Fruit fly (Drosophila melanogaster) whole organism, embryonic: ENCODE results near the gene dpr14.
A peak's percentile ranks its signal among the peaks of the same experiment; 100 is the strongest.

Source experiments
- Atf3 ChIP-seq: fragments of 200-800 bp; sonication (Bioruptor generic); optimal IDR thresholded peaks from 3 replicates; lab custom pipeline; 2016; ENCODE audit warnings: missing biosample characterization, missing genetic modification characterization
- Awh ChIP-seq: fragments of 200-800 bp; sonication (Bioruptor generic); IDR thresholded peaks from 2 replicates; pipeline ENCODE4, ENCODE4 v1.3.6; 2022; ENCODE audit warnings: missing biosample characterization, missing genetic modification characterization
- B-H2 ChIP-seq: fragments of 200-800 bp; sonication (Bioruptor generic); optimal IDR thresholded peaks from 2 replicates; lab custom pipeline; 2018; ENCODE audit warnings: missing biosample characterization, mild to moderate bottlenecking, missing genetic modification characterization
- CG10321 ChIP-seq: fragments of 200-800 bp; sonication (Bioruptor generic); IDR thresholded peaks from 2 replicates; pipeline ENCODE4 v1.3.6; 2022; ENCODE audit warnings: missing biosample characterization, missing genetic modification characterization
- CG10979 ChIP-seq: fragments of 200-800 bp; sonication (Bioruptor generic); optimal IDR thresholded peaks from 2 replicates; lab custom pipeline; 2018; ENCODE audit warnings: missing biosample characterization, mild to moderate bottlenecking, missing genetic modification characterization, moderate library complexity
- CG11695 ChIP-seq: fragments of 200-800 bp; sonication (Bioruptor generic); IDR thresholded peaks from 3 replicates; pipeline ENCODE4 v1.3.6; 2022; ENCODE audit warnings: missing biosample characterization, missing genetic modification characterization
- CG12071 ChIP-seq: fragments of 200-800 bp; sonication (Bioruptor generic); optimal IDR thresholded peaks from 3 replicates; lab custom pipeline; 2018; ENCODE audit warnings: missing biosample characterization, mild to moderate bottlenecking, missing genetic modification characterization
- CG1529 ChIP-seq: fragments of 200-800 bp; sonication (Bioruptor generic); optimal IDR thresholded peaks from 3 replicates; lab custom pipeline; 2018; ENCODE audit warnings: missing biosample characterization, missing genetic modification characterization
- CG18011 ChIP-seq: fragments of 200-800 bp; sonication (Bioruptor generic); optimal IDR thresholded peaks from 2 replicates; lab custom pipeline; 2017; ENCODE audit warnings: missing biosample characterization, missing genetic modification characterization, mild to moderate bottlenecking, moderate library complexity, missing genotype
- CG2199 ChIP-seq: fragments of 200-800 bp; sonication (Bioruptor generic); IDR thresholded peaks from 3 replicates; pipeline ENCODE4 v1.3.6; 2022; ENCODE audit warnings: missing biosample characterization, missing genetic modification characterization
- CG2712 ChIP-seq: fragments of 200-800 bp; optimal IDR thresholded peaks from 3 replicates; lab custom pipeline; 2019; ENCODE audit warnings: missing biosample characterization, mild to moderate bottlenecking, missing genetic modification characterization, moderate library complexity
- CG31365 ChIP-seq: fragments of 200-800 bp; sonication (Bioruptor generic); optimal IDR thresholded peaks from 2 replicates; lab custom pipeline; 2018; ENCODE audit warnings: missing biosample characterization, mild to moderate bottlenecking, missing genetic modification characterization
- CG32767 ChIP-seq: fragments of 200-800 bp; sonication (Bioruptor generic); IDR thresholded peaks from 2 replicates; pipeline ENCODE4 v1.3.6; 2022; ENCODE audit warnings: missing biosample characterization, missing genetic modification characterization
- CG3847 ChIP-seq: fragments of 200-800 bp; sonication (Bioruptor generic); IDR thresholded peaks from 2 replicates; pipeline ENCODE4 v1.3.6; 2022; ENCODE audit warnings: missing biosample characterization, missing genetic modification characterization
- CG8478 ChIP-seq: fragments of >200 bp; optimal IDR thresholded peaks from 2 replicates; lab custom pipeline; 2018
- CTCF ChIP-seq: fragments of 200-800 bp; sonication (Bioruptor generic); optimal IDR thresholded peaks from 2 replicates; lab custom pipeline; 2017; ENCODE audit warnings: missing biosample characterization, mild to moderate bottlenecking, missing genetic modification characterization, moderate library complexity
- Camta ChIP-seq: fragments of 200-800 bp; sonication (Bioruptor generic); optimal IDR thresholded peaks from 2 replicates; lab custom pipeline; 2016; ENCODE audit warnings: missing biosample characterization, missing genetic modification characterization
- Chrac-16 ChIP-seq: fragments of 200-800 bp; sonication (Bioruptor generic); optimal IDR thresholded peaks from 3 replicates; lab custom pipeline; 2016; ENCODE audit warnings: missing biosample characterization, missing genetic modification characterization
- CkIIα-i1 ChIP-seq: fragments of 200-800 bp; sonication (Bioruptor generic); IDR thresholded peaks from 2 replicates; pipeline ENCODE4 v1.3.6; 2022; ENCODE audit warnings: missing biosample characterization, missing genetic modification characterization
- Dfd ChIP-seq, 2 experiments: fragments of >200 bp; optimal IDR thresholded peaks; 2 replicates each; lab custom pipeline; 2017; ENCODE audit warnings: missing biosample characterization in 2 of 2, missing genetic modification characterization in 2 of 2
- Doc3 ChIP-seq: fragments of 200-800 bp; sonication (Bioruptor generic); IDR thresholded peaks from 3 replicates; pipeline ENCODE4 v1.3.6; 2022; ENCODE audit warnings: missing biosample characterization, missing genetic modification characterization; ENCODE audit not compliant: partially characterized antibody
- Ets97D ChIP-seq: fragments of 200-800 bp; sonication (Bioruptor generic); optimal IDR thresholded peaks from 3 replicates; lab custom pipeline; 2016; ENCODE audit warnings: missing biosample characterization, missing genetic modification characterization
- Fer1 ChIP-seq: fragments of 200-800 bp; sonication (Bioruptor generic); optimal IDR thresholded peaks from 2 replicates; lab custom pipeline; 2017; ENCODE audit warnings: missing biosample characterization, mild to moderate bottlenecking, missing genetic modification characterization
- Gug ChIP-seq: fragments of 200-800 bp; sonication (Bioruptor generic); IDR thresholded peaks from 4 replicates; pipeline ENCODE4 v1.3.6; 2022; ENCODE audit warnings: missing biosample characterization, missing genetic modification characterization
- Hsf ChIP-seq: fragments of 200-800 bp; sonication (Bioruptor generic); optimal IDR thresholded peaks from 3 replicates; lab custom pipeline; 2016; ENCODE audit warnings: missing biosample characterization, missing genetic modification characterization
- Lhr ChIP-seq: fragments of 200-800 bp; sonication (Bioruptor generic); optimal IDR thresholded peaks from 3 replicates; lab custom pipeline; 2017; ENCODE audit warnings: mild to moderate bottlenecking, missing biosample characterization, missing genetic modification reagents, missing genetic modification characterization
- Lpt ChIP-seq: fragments of >200 bp; optimal IDR thresholded peaks from 2 replicates; lab custom pipeline; 2018; ENCODE audit warnings: missing biosample characterization, missing genetic modification characterization
- Mes4 ChIP-seq: fragments of 200-800 bp; sonication (Bioruptor generic); optimal IDR thresholded peaks from 2 replicates; lab custom pipeline; 2016; ENCODE audit warnings: missing biosample characterization, missing genetic modification characterization
- NFAT ChIP-seq: fragments of 200-800 bp; sonication (Bioruptor generic); IDR thresholded peaks from 2 replicates; pipeline ENCODE4 v1.3.6; 2022; ENCODE audit warnings: missing biosample characterization, missing genetic modification characterization
- NfI ChIP-seq: fragments of 200-800 bp; sonication (Bioruptor generic); optimal IDR thresholded peaks from 3 replicates; lab custom pipeline; 2018; ENCODE audit warnings: missing biosample characterization, mild to moderate bottlenecking, missing genetic modification characterization, moderate library complexity
- Scr ChIP-seq: fragments of 200-800 bp; sonication (Bioruptor generic); IDR thresholded peaks from 2 replicates; pipeline ENCODE4 v1.3.6; 2022; ENCODE audit warnings: missing biosample characterization, missing genetic modification characterization; ENCODE audit not compliant: partially characterized antibody
- TFAM ChIP-seq: fragments of 200-800 bp; sonication (Bioruptor generic); optimal IDR thresholded peaks from 2 replicates; lab custom pipeline; 2017; ENCODE audit warnings: missing biosample characterization, missing genetic modification characterization, inconsistent platforms
- ato ChIP-seq: fragments of 200-800 bp; sonication (Bioruptor generic); IDR thresholded peaks from 2 replicates; pipeline ENCODE4 v1.3.6; 2022; ENCODE audit warnings: missing biosample characterization, missing genetic modification characterization; ENCODE audit not compliant: partially characterized antibody
- btn ChIP-seq: fragments of 200-800 bp; sonication (Bioruptor generic); optimal IDR thresholded peaks from 2 replicates; lab custom pipeline; 2016; ENCODE audit warnings: missing biosample characterization, missing genetic modification characterization
- cg ChIP-seq: fragments of 200-800 bp; sonication (Bioruptor generic); optimal IDR thresholded peaks from 3 replicates; lab custom pipeline; 2019; ENCODE audit warnings: missing biosample characterization, mild to moderate bottlenecking, missing genetic modification characterization, moderate library complexity
- chinmo ChIP-seq: fragments of 200-800 bp; sonication (Bioruptor generic); IDR thresholded peaks from 4 replicates; pipeline ENCODE4 v1.3.6; 2022; ENCODE audit warnings: missing biosample characterization, missing genetic modification characterization; ENCODE audit not compliant: partially characterized antibody
- crp ChIP-seq, 2 experiments: fragments of 200-800 bp; sonication (Bioruptor generic); optimal IDR thresholded peaks; 2 replicates in 1 of 2; 3 replicates in 1 of 2; lab custom pipeline; 2017; ENCODE audit warnings: missing biosample characterization in 2 of 2, missing genetic modification characterization in 2 of 2, mild to moderate bottlenecking in 1 of 2, moderate library complexity in 1 of 2
- fd102C ChIP-seq: fragments of 200-800 bp; sonication (Bioruptor generic); optimal IDR thresholded peaks from 2 replicates; lab custom pipeline; 2018; ENCODE audit warnings: missing biosample characterization, mild to moderate bottlenecking, missing genetic modification characterization, moderate library complexity
- jing ChIP-seq: fragments of 200-800 bp; sonication (Bioruptor generic); optimal IDR thresholded peaks from 2 replicates; lab custom pipeline; 2018; ENCODE audit warnings: missing biosample characterization, mild to moderate bottlenecking, missing genetic modification characterization
- lov ChIP-seq, 2 experiments: fragments of 200-800 bp in 1 of 2; fragments of >200 bp in 1 of 2; sonication (Bioruptor generic) in 1 of 2; IDR thresholded peaks in 1 of 2; optimal IDR thresholded peaks in 1 of 2; 2 replicates in 1 of 2; 3 replicates in 1 of 2; pipeline versions ENCODE4 v1.3.6 to Lab custom; 2017 to 2022; ENCODE audit warnings: missing biosample characterization in 1 of 2, missing genetic modification characterization in 1 of 2
- nerfin-2 ChIP-seq: fragments of 200-800 bp; sonication (Bioruptor generic); IDR thresholded peaks from 2 replicates; pipeline ENCODE4 v1.3.6; 2022; ENCODE audit warnings: missing biosample characterization, missing genetic modification characterization; ENCODE audit not compliant: partially characterized antibody
- nom ChIP-seq: fragments of 200-800 bp; sonication (Bioruptor generic); optimal IDR thresholded peaks from 2 replicates; lab custom pipeline; 2017; ENCODE audit warnings: missing biosample characterization, missing genetic modification characterization, mild to moderate bottlenecking, moderate library complexity, missing genetic modification reagents
- pb ChIP-seq: fragments of 200-800 bp; sonication (Bioruptor generic); optimal IDR thresholded peaks from 3 replicates; lab custom pipeline; 2016; ENCODE audit warnings: missing biosample characterization, missing genetic modification characterization
- prd ChIP-seq, 3 experiments: fragments of >200 bp in 2 of 3; fragments of 200-800 bp in 1 of 3; sonication (Bioruptor generic) in 1 of 3; optimal IDR thresholded peaks in 2 of 3; IDR thresholded peaks in 1 of 3; 2 replicates in 2 of 3; 3 replicates in 1 of 3; pipeline versions ENCODE4 v1.3.6 to Lab custom; 2017 to 2022; ENCODE audit warnings: missing biosample characterization in 1 of 3, missing genetic modification characterization in 1 of 3
- pros ChIP-seq: fragments of 200-800 bp; sonication (Bioruptor generic); optimal IDR thresholded peaks from 3 replicates; lab custom pipeline; 2019; ENCODE audit warnings: missing biosample characterization, mild to moderate bottlenecking, missing genetic modification characterization, moderate library complexity
- sim ChIP-seq: fragments of 200-800 bp; sonication (Bioruptor generic); IDR thresholded peaks from 2 replicates; pipeline ENCODE4 v1.3.6; 2022; ENCODE audit warnings: missing biosample characterization, missing genetic modification characterization
- stwl ChIP-seq: fragments of 200-800 bp; sonication (Bioruptor generic); optimal IDR thresholded peaks from 3 replicates; lab custom pipeline; 2018; ENCODE audit warnings: missing biosample characterization, mild to moderate bottlenecking, missing genetic modification characterization, moderate library complexity

The dpr14 gene

DNA sequence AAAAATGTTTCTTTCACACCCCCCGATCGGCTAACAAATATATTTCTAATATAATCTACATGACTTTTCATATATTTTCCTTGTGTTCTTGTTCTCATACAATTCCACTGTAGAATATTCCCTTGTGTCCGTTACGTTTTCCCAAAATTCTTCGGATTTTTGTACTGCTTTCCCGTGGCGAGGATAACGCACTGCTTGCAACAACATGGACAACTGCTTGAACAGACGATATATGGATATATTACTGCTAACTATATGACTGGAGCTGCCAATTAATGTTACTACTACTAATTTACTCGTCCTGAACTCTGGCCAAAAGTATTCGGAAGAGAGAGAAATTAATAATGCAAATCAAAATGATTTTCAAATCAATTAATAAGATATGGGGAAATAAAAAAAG, 16.8 kb upstream of the dpr14 start:
- TF ChIP-seq CG31365 (tag; lab: Kevin White, UChicago) = peak; percentile 91
- peak in 1 of 2 experiments; percentile 20 for TF ChIP-seq Dfd (GFP tag; optimal IDR thresholded peaks at IDR 0.05; lab: Kevin White, UChicago)
- no peak for TF ChIP-seq Ets97D
- TF ChIP-seq stwl (tag; lab: Kevin White, UChicago) = peak; percentile 8

DNA sequence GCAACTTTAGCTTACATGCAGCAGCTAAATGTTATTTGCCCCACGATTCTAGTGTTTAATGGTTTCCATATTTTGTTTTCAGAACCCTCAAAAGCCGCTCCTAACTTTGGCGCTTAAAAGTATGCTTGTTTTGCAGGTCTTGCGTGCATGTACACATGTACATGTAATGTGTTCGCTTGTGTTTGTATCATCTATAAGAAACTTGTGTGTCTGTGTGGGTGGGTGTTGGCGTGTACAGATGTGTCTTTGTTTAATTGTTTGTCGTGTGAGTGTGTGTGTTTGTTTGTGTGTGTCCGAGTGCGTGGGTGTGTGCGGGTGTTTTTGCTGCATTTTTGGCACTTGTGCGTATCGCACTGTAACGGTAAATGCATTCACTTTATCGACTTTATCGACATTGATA, 15.0 kb upstream of the dpr14 start:
- TF ChIP-seq B-H2 (GFP tag; lab: Kevin White, UChicago) (no peak), CG11695 (GFP tag; lab: Robert Waterston, UW) (no peak), CG8478 (peak; percentile 83), ato (no peak), cg (GFP tag; lab: Kevin White, UChicago) (peak; percentile 92), Gug (no peak), chinmo (GFP tag; lab: Robert Waterston, UW) (0 out of 4 replicates have a peak, but pooled peaks have one; percentile 37), CG1529 (GFP tag; lab: Kevin White, UChicago) (no peak), Atf3 (GFP tag; lab: Kevin White, UChicago) (no peak), Scr (GFP tag; lab: Robert Waterston, UW) (0 out of 2 replicates have a peak, but pooled peaks have one; percentile 14), CG2199 (no peak), CG10321 (GFP tag; lab: Robert Waterston, UW) (no peak), CG18011 (GFP tag; lab: Kevin White, UChicago) (no peak), CG12071 (GFP tag; lab: Kevin White, UChicago) (no peak), TFAM (GFP tag; lab: Kevin White, UChicago) (no peak), Mes4 (GFP tag; lab: Kevin White, UChicago) (no peak), Hsf (no peak), CG32767 (no peak), Dfd (GFP tag; optimal IDR thresholded peaks at IDR 0.05; lab: Kevin White, UChicago) (peak in 1 of 2 experiments; percentile 41), Lhr (GFP tag; lab: Kevin White, UChicago) (no peak)

DNA sequence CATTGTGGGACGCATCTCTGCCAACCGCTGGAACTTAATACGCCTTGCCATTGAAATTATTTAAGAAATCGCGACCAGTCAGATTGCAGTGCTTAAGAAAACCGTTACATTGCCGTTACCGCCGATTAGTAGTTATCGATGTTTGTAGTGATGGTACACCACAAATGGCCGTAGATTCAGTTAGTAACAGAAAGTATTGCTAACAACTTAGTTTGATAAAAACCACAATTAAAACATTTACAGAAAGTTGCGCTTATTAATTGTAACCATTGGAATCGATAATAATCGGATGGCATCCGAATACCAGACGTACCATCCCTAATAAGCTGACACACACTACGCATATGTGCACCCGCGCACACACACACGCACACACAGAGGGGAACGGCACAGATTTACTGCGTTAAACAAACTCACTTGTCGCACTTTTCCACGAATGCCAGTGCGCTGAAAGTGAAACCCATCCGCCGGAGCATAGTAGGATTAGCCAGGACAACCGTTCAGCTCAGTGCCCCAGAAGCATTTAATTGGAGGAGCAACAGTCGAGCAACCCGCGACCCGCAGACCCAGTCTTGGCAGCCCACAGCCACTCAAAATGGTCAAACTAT, 12.1 kb upstream of the dpr14 start, which contains the start of the genes hdm and Ykt6:
hdm (minus strand) TSS at position 51 of the 608 bp plus-strand sequence.
Ykt6 (plus strand) TSS at position 329 of the 608 bp plus-strand sequence.
- TF ChIP-seq pb (GFP tag; lab: Kevin White, UChicago) = peak; percentile 31
- peak; percentile 74; the same call in 1 of the 2 replicates for TF ChIP-seq Awh (GFP tag; lab: Robert Waterston, UW)
- peak; percentile 23 for TF ChIP-seq btn (GFP tag; lab: Kevin White, UChicago)
- peak; percentile 98 for TF ChIP-seq Doc3 (GFP tag; lab: Robert Waterston, UW)
- peak; percentile 52 for TF ChIP-seq Lhr (GFP tag; lab: Kevin White, UChicago)
- TF ChIP-seq CG2712 (tag; lab: Kevin White, UChicago) = peak; percentile 83
- TF ChIP-seq jing (GFP tag; lab: Kevin White, UChicago) = no peak
- peak; percentile 79 for TF ChIP-seq Fer1 (GFP tag; lab: Kevin White, UChicago)
- TF ChIP-seq CG3847 (GFP tag; lab: Robert Waterston, UW) = peak; percentile 84
- TF ChIP-seq Lpt (GFP tag; lab: Kevin White, UChicago) = no peak
- no peak for TF ChIP-seq lov (optimal IDR thresholded peaks at IDR 0.05; lab: Kevin White, UChicago)
- TF ChIP-seq lov (GFP tag; IDR thresholded peaks at IDR 0.05; lab: Robert Waterston, UW) = peak; percentile 69; the same call in 1 of the 3 replicates
- peak; percentile 79 for TF ChIP-seq Camta
- TF ChIP-seq pros (GFP tag; lab: Kevin White, UChicago) = no peak
- TF ChIP-seq CTCF = peak; percentile 24
- peak; percentile 94 for TF ChIP-seq nerfin-2
- TF ChIP-seq crp (GFP tag; optimal IDR thresholded peaks at IDR 0.05; lab: Kevin White, UChicago) = peak in 1 of 2 experiments; percentile 58
- TF ChIP-seq Chrac-16 = peak; percentile 74
- peak; percentile 7 for TF ChIP-seq nom (GFP tag; lab: Kevin White, UChicago)
- TF ChIP-seq prd (optimal IDR thresholded peaks at IDR 0.05; lab: Kevin White, UChicago) = no peak
- TF ChIP-seq prd (GFP tag; IDR thresholded peaks at IDR 0.05; lab: Robert Waterston, UW) = peak; percentile 92
- no peak for TF ChIP-seq CkIIα-i1
- peak; percentile 66 for TF ChIP-seq CG10979 (tag; lab: Kevin White, UChicago)
- TF ChIP-seq NfI (GFP tag; lab: Kevin White, UChicago) = peak; percentile 63
- TF ChIP-seq NFAT = peak; percentile 79; the same call in 1 of the 2 replicates
- TF ChIP-seq sim (GFP tag; lab: Robert Waterston, UW) = peak; percentile 73
- TF ChIP-seq fd102C (GFP tag; lab: Kevin White, UChicago) = no peak
- TF ChIP-seq CG8478 = no peak
